Worm (Caenorhabditis elegans) whole organism, L4 larva: ENCODE measurements around the gene cpr-8.

Experiments used
- fkh-10 ChIP-seq: fragments of 150-350 bp; optimal IDR thresholded peaks from 2 replicates; lab custom pipeline; 2014; ENCODE audit warnings: missing biosample characterization, missing genetic modification reagents, missing genetic modification characterization
- lsy-2 ChIP-seq, 2 experiments: fragments of 150-350 bp in 1 of 2; sonication (generic microtip) in 1 of 2; optimal IDR thresholded peaks; 2 replicates each; lab custom pipeline; 2014 to 2017; ENCODE audit warnings: missing biosample characterization in 2 of 2, missing genetic modification characterization in 2 of 2
- nhr-77 ChIP-seq: fragments of 150-350 bp; optimal IDR thresholded peaks from 2 replicates; lab custom pipeline; 2014; ENCODE audit warnings: missing biosample characterization, missing genetic modification characterization
- unc-62 ChIP-seq, 3 experiments: fragments of 150-350 bp in 1 of 3; sonication (generic microtip); optimal IDR thresholded peaks in 2 of 3; peaks in 1 of 3; 1 replicate in 1 of 3; 2 replicates in 2 of 3; lab custom pipeline; 2014 to 2017; ENCODE audit warnings: missing biosample characterization in 3 of 3, missing genetic modification characterization in 3 of 3, missing genetic modification reagents in 3 of 3, missing genotype in 1 of 3
- ztf-11 ChIP-seq: fragments of 150-350 bp; optimal IDR thresholded peaks from 2 replicates; lab custom pipeline; 2014; ENCODE audit warnings: missing biosample characterization, missing genetic modification characterization

- TF ChIP-seq nhr-77 (tag; lab: Kevin White, UChicago) = no peak
- TF ChIP-seq unc-62 (GFP tag; optimal IDR thresholded peaks at IDR 0.05 in 1 of 2; lab: Kevin White, UChicago) = no peak
- no peak for TF ChIP-seq unc-62 (tag; optimal IDR thresholded peaks at IDR 0.05; lab: Kevin White, UChicago)
- no peak for TF ChIP-seq lsy-2 (tag; optimal IDR thresholded peaks at IDR 0.05; lab: Kevin White, UChicago)
- TF ChIP-seq fkh-10 (GFP tag; lab: Kevin White, UChicago) = no peak
- no peak for TF ChIP-seq ztf-11 (tag; lab: Kevin White, UChicago)
Observed at ce11 chrV:1142251-1142650, 7.8 kb downstream of the cpr-8 start.
